Worm (Caenorhabditis elegans) whole organism, L2 larva: ENCODE measurements around the gene faah-3.

Experiments used
- C34F6.9 ChIP-seq: fragments of 150-350 bp; optimal IDR thresholded peaks from 2 replicates; lab custom pipeline; 2014; ENCODE audit warnings: missing biosample characterization, missing genetic modification characterization
- F13H6.1 ChIP-seq: sonication (generic microtip); optimal IDR thresholded peaks from 2 replicates; lab custom pipeline; 2016; ENCODE audit warnings: missing genetic modification characterization, missing compliant biosample characterization
- R02D3.7 ChIP-seq: fragments of 150-350 bp; optimal IDR thresholded peaks from 2 replicates; lab custom pipeline; 2014; ENCODE audit warnings: missing biosample characterization, missing genetic modification characterization
- Y55F3AM.14 ChIP-seq: fragments of 200-800 bp; sonication (Bioruptor generic); optimal IDR thresholded peaks from 2 replicates; lab custom pipeline; 2018; ENCODE audit warnings: mild to moderate bottlenecking, missing genetic modification characterization, missing compliant biosample characterization
- ZK546.5 ChIP-seq: sonication (generic microtip); optimal IDR thresholded peaks from 2 replicates; lab custom pipeline; 2017; ENCODE audit warnings: missing biosample characterization, missing genetic modification characterization
- aly-2 ChIP-seq: fragments of 150-350 bp; optimal IDR thresholded peaks from 2 replicates; lab custom pipeline; 2014; ENCODE audit warnings: missing biosample characterization, missing genetic modification characterization
- ama-1 ChIP-seq: fragments of 150-350 bp; optimal IDR thresholded peaks from 2 replicates; lab custom pipeline; 2018; ENCODE audit warnings: inconsistent platforms
- egl-27 ChIP-seq: sonication (generic microtip); optimal IDR thresholded peaks from 3 replicates; lab custom pipeline; 2017; ENCODE audit warnings: missing biosample characterization, missing genetic modification reagents, missing genetic modification characterization
- elt-1 ChIP-seq: fragments of 150-350 bp; optimal IDR thresholded peaks from 2 replicates; lab custom pipeline; 2014; ENCODE audit warnings: missing biosample characterization, missing genetic modification characterization
- elt-3 ChIP-seq: sonication (generic microtip); optimal IDR thresholded peaks from 2 replicates; lab custom pipeline; 2017; ENCODE audit warnings: missing biosample characterization, missing genetic modification characterization
- fos-1 ChIP-seq: fragments of 150-350 bp; optimal IDR thresholded peaks from 2 replicates; lab custom pipeline; 2014; ENCODE audit warnings: missing biosample characterization, missing genetic modification characterization
- gmeb-1 ChIP-seq: fragments of 150-350 bp; optimal IDR thresholded peaks from 2 replicates; lab custom pipeline; 2014; ENCODE audit warnings: missing biosample characterization, missing genetic modification characterization
- lin-13 ChIP-seq: fragments of 150-350 bp; optimal IDR thresholded peaks from 2 replicates; lab custom pipeline; 2014; ENCODE audit warnings: missing biosample characterization, missing genetic modification reagents, missing genetic modification characterization
- lin-39 ChIP-seq: fragments of 150-350 bp; optimal IDR thresholded peaks from 2 replicates; lab custom pipeline; 2014; ENCODE audit warnings: missing biosample characterization, missing genetic modification reagents, missing genetic modification characterization
- lsy-2 ChIP-seq, 2 experiments: fragments of 150-350 bp in 1 of 2; sonication (generic microtip) in 1 of 2; optimal IDR thresholded peaks; 2 replicates each; lab custom pipeline; 2014 to 2017; ENCODE audit warnings: missing biosample characterization in 2 of 2, missing genetic modification characterization in 2 of 2
- mbf-1 ChIP-seq: sonication (generic microtip); optimal IDR thresholded peaks from 2 replicates; lab custom pipeline; 2017; ENCODE audit warnings: missing biosample characterization, missing genetic modification characterization
- nhr-10 ChIP-seq: sonication (generic microtip); optimal IDR thresholded peaks from 2 replicates; lab custom pipeline; 2017; ENCODE audit warnings: missing biosample characterization, missing genetic modification characterization
- nhr-11 ChIP-seq: fragments of 150-350 bp; optimal IDR thresholded peaks from 2 replicates; lab custom pipeline; 2014; ENCODE audit warnings: missing biosample characterization, missing genetic modification characterization
- nhr-12 ChIP-seq: fragments of 150-350 bp; optimal IDR thresholded peaks from 2 replicates; lab custom pipeline; 2014; ENCODE audit warnings: missing biosample characterization, missing genetic modification characterization
- nhr-129 ChIP-seq: fragments of 150-350 bp; optimal IDR thresholded peaks from 2 replicates; lab custom pipeline; 2014; ENCODE audit warnings: missing biosample characterization, missing genetic modification characterization
- nhr-21 ChIP-seq: fragments of 150-350 bp; optimal IDR thresholded peaks from 2 replicates; lab custom pipeline; 2014; ENCODE audit warnings: missing biosample characterization, missing genetic modification characterization
- nhr-23 ChIP-seq: fragments of 150-350 bp; optimal IDR thresholded peaks from 2 replicates; lab custom pipeline; 2014; ENCODE audit warnings: missing biosample characterization, missing genetic modification reagents, missing genetic modification characterization
- nhr-237 ChIP-seq: fragments of 150-350 bp; optimal IDR thresholded peaks from 2 replicates; lab custom pipeline; 2014; ENCODE audit warnings: missing biosample characterization, missing genetic modification characterization
- nhr-25 ChIP-seq: fragments of 150-350 bp; sonication (generic microtip); optimal IDR thresholded peaks from 3 replicates; lab custom pipeline; 2014; ENCODE audit warnings: missing biosample characterization, missing genetic modification characterization
- nhr-6 ChIP-seq: fragments of 150-350 bp; optimal IDR thresholded peaks from 2 replicates; lab custom pipeline; 2014; ENCODE audit warnings: missing biosample characterization, missing genetic modification characterization
- sem-4 ChIP-seq: fragments of 150-350 bp; optimal IDR thresholded peaks from 2 replicates; lab custom pipeline; 2014; ENCODE audit warnings: missing biosample characterization, missing genetic modification reagents, missing genetic modification characterization
- sma-9 ChIP-seq, 2 experiments: fragments of 150-350 bp in 1 of 2; sonication (generic microtip) in 1 of 2; optimal IDR thresholded peaks; 2 replicates each; lab custom pipeline; 2014 to 2016; ENCODE audit warnings: missing genetic modification characterization in 2 of 2, mild to moderate bottlenecking in 1 of 2, missing biosample characterization in 1 of 2, missing compliant biosample characterization in 1 of 2, missing genetic modification reagents in 1 of 2, moderate library complexity in 1 of 2
- snpc-4 ChIP-seq: fragments of 150-350 bp; optimal IDR thresholded peaks from 2 replicates; lab custom pipeline; 2014; ENCODE audit warnings: missing biosample characterization, missing genetic modification characterization
- unc-39 ChIP-seq: fragments of 150-350 bp; optimal IDR thresholded peaks from 2 replicates; lab custom pipeline; 2014; ENCODE audit warnings: missing biosample characterization, missing genetic modification characterization
- zag-1 ChIP-seq: fragments of 150-350 bp; optimal IDR thresholded peaks from 2 replicates; lab custom pipeline; 2014; ENCODE audit warnings: missing biosample characterization, missing genetic modification characterization
- ztf-1 ChIP-seq: fragments of 200-800 bp; sonication (Bioruptor generic); conservative IDR thresholded peaks from 2 replicates; pipeline ENCODE4 v1.3.6; 2022; ENCODE audit warnings: missing genetic modification characterization, missing compliant biosample characterization
- ztf-11 ChIP-seq: sonication (generic microtip); optimal IDR thresholded peaks from 2 replicates; lab custom pipeline; 2017; ENCODE audit warnings: missing biosample characterization, missing genetic modification characterization
- ztf-4 ChIP-seq: fragments of 150-350 bp; optimal IDR thresholded peaks from 2 replicates; lab custom pipeline; 2014; ENCODE audit warnings: missing biosample characterization, missing genetic modification characterization

Gene faah-3

DNA sequence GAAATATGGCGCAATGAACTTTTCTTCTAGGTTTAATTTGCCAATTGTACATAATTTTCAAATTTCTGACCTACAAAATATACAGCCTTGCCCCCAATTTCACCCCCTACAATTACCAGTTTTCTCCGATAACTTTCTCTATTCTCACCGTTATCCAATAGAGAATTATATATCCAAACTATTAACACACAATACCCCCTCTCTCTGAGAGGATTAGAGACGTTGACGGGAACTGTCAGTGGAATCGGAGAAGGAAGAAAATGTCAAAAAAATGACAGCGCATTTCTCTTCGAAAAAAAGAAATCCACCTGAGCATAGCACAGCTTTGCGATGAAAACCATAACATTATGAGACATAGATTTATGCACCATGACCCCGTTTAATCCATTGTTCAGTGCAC is 7.7 kb upstream of the faah-3 start:
- TF ChIP-seq ZK546.5 (tag; lab: Kevin White, UChicago) (no peak), ztf-1 (GFP tag; lab: Robert Waterston, UW) (no peak), elt-3 (tag; lab: Kevin White, UChicago) (no peak), Y55F3AM.14 (no peak), nhr-23 (no peak), snpc-4 (tag; lab: Kevin White, UChicago) (no peak), fos-1 (tag; lab: Kevin White, UChicago) (no peak), ztf-4 (tag; lab: Kevin White, UChicago) (no peak), nhr-10 (tag; lab: Kevin White, UChicago) (no peak), ztf-11 (tag; lab: Kevin White, UChicago) (no peak), lsy-2 (tag; optimal IDR thresholded peaks at IDR 0.05; lab: Kevin White, UChicago) (no peak), nhr-129 (tag; lab: Kevin White, UChicago) (no peak), R02D3.7 (tag; lab: Kevin White, UChicago) (no peak), gmeb-1 (tag; lab: Kevin White, UChicago) (no peak), zag-1 (tag; lab: Kevin White, UChicago) (no peak), nhr-237 (tag; lab: Kevin White, UChicago) (no peak), lin-13 (GFP tag; lab: Kevin White, UChicago) (no peak), elt-1 (tag; lab: Kevin White, UChicago) (no peak)

DNA sequence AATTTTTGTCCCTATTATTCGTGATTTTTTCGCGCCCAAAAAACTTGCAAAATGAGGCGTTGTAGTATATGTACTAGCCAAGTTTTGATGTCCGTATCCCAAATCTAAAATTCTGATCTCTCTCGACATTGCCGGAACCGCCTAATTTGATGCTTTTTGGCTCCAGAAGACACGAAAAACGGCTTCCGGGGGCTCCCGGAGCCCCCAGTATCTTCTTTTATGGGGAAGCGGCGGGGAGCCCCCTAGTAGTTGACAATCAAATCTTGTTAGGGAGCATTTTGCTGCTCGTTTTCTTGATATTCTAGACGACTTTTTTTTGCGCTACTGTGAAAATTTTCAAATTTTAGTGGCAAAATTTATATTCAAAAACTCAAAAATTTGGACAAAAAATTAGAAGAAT is 6.1 kb upstream of the faah-3 start:
- TF ChIP-seq egl-27 (tag; lab: Kevin White, UChicago): no peak
- TF ChIP-seq nhr-12: no peak
- TF ChIP-seq lin-39 (tag; lab: Kevin White, UChicago): no peak
- TF ChIP-seq nhr-237 (tag; lab: Kevin White, UChicago): no peak
- TF ChIP-seq elt-3 (tag; lab: Kevin White, UChicago): no peak

ce11 chrIV:949940-950592 is 4.6 kb upstream of the faah-3 start:
- TF ChIP-seq nhr-237 (tag; lab: Kevin White, UChicago) (no peak), nhr-6 (tag; lab: Kevin White, UChicago) (no peak)

DNA sequence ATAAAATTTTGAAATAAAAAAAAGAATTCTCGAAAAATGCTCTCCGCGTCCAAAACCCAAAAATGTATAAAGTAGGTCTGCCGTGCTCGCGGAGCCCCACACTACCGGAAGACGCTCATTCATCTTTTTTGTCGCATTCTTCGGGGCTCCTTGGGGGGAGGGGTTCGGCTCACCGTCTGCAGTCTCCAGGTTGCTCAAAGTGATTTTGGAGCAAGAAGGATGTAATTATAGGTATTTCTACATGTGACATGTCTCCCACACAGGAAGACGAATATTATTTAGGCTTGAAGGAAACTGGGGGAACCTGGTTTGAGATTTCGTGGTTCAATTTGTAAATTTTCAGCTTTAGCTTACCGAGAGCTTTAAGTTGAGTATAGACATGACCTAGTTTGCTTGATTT is 9.7 kb downstream of the faah-3 start, which contains the start of gene F58H7.1:
F58H7.1 (minus strand) TSS at position 101 of the 400 bp plus-strand sequence.
- TF ChIP-seq lsy-2 (tag; optimal IDR thresholded peaks at IDR 0.05; lab: Kevin White, UChicago) (no peak), C34F6.9 (no peak), nhr-25 (tag; lab: Kevin White, UChicago) (no peak), ztf-1 (GFP tag; lab: Robert Waterston, UW) (no peak), nhr-11 (no peak), nhr-21 (no peak), nhr-12 (no peak), F13H6.1 (tag; lab: Kevin White, UChicago) (no peak), lin-39 (tag; lab: Kevin White, UChicago) (no peak)

- no peak for TF ChIP-seq Y55F3AM.14
- TF ChIP-seq mbf-1 (tag; lab: Kevin White, UChicago): no peak
- no peak for TF ChIP-seq ZK546.5 (tag; lab: Kevin White, UChicago)
- no peak for TF ChIP-seq unc-39
- TF ChIP-seq aly-2 (tag; lab: Kevin White, UChicago): no peak
- no peak for TF ChIP-seq snpc-4 (tag; lab: Kevin White, UChicago)
- TF ChIP-seq sma-9 (GFP tag; optimal IDR thresholded peaks at IDR 0.05; lab: Kevin White, UChicago): no peak
- no peak for TF ChIP-seq sma-9 (tag; optimal IDR thresholded peaks at IDR 0.05; lab: Kevin White, UChicago)
- no peak for TF ChIP-seq nhr-237 (tag; lab: Kevin White, UChicago)
- TF ChIP-seq ama-1 (lab: Kevin White, UChicago): no peak
- no peak for TF ChIP-seq lin-13 (GFP tag; lab: Kevin White, UChicago)
- no peak for TF ChIP-seq gmeb-1 (tag; lab: Kevin White, UChicago)
- TF ChIP-seq nhr-6 (tag; lab: Kevin White, UChicago): no peak
- no peak for TF ChIP-seq sem-4 (tag; lab: Kevin White, UChicago)
Measured at ce11 chrIV:927510-927909, 17.9 kb downstream of the faah-3 start.
